Worm (Caenorhabditis elegans): Measurements from ENCODE around the gene arrd-11.

arrd-11 gene

ce11 chrII:13741449-13741848 lies 21.8 kb upstream of the arrd-11 start, which contains the start of gene mig-14:
Gene mig-14 (plus strand): TSS chrII:13741738.
- TF ChIP-seq mdl-1 (tag; optimal IDR thresholded peaks at IDR 0.05) (no peak), nhr-12 (tag; optimal IDR thresholded peaks at IDR 0.05) (no peak), nhr-11 (tag; optimal IDR thresholded peaks at IDR 0.05) (no peak), ceh-82 (tag; optimal IDR thresholded peaks at IDR 0.05) (no peak), nhr-21 (tag; optimal IDR thresholded peaks at IDR 0.05) (no peak), nhr-10 (tag; optimal IDR thresholded peaks at IDR 0.05) (no peak), dmd-4 (tag; optimal IDR thresholded peaks at IDR 0.05) (no peak), lin-11 (tag; optimal IDR thresholded peaks at IDR 0.05) (no peak), nhr-25 (tag; optimal IDR thresholded peaks at IDR 0.05) (no peak), alr-1 (tag; optimal IDR thresholded peaks at IDR 0.05) (no peak), ztf-4 (tag; optimal IDR thresholded peaks at IDR 0.05) (no peak), ceh-16 (tag; optimal IDR thresholded peaks at IDR 0.05) (no peak), mab-5 (tag; optimal IDR thresholded peaks at IDR 0.05) (no peak), unc-55 (GFP tag; optimal IDR thresholded peaks at IDR 0.05) (no peak), nhr-237 (tag; optimal IDR thresholded peaks at IDR 0.05) (no peak), R02D3.7 (tag; optimal IDR thresholded peaks at IDR 0.05) (no peak)

- no peak for TF ChIP-seq nhr-23 (tag; optimal IDR thresholded peaks at IDR 0.05)
- no peak for TF ChIP-seq nhr-10 (tag; optimal IDR thresholded peaks at IDR 0.05)
- no peak for TF ChIP-seq skn-1 (tag; optimal IDR thresholded peaks at IDR 0.05)
- no peak for TF ChIP-seq unc-55 (GFP tag; optimal IDR thresholded peaks at IDR 0.05)
- no peak for TF ChIP-seq dmd-4 (tag; optimal IDR thresholded peaks at IDR 0.05)
- no peak for TF ChIP-seq blmp-1 (tag; optimal IDR thresholded peaks at IDR 0.05; ENCODE audit: insufficient read depth)
- TF ChIP-seq snpc-4 (tag; optimal IDR thresholded peaks at IDR 0.05): no peak
- TF ChIP-seq mab-5 (tag; optimal IDR thresholded peaks at IDR 0.05): no peak
- TF ChIP-seq lin-39 (tag; optimal IDR thresholded peaks at IDR 0.05): no peak
- TF ChIP-seq lsy-2 (tag; optimal IDR thresholded peaks at IDR 0.05): no peak
- no peak for TF ChIP-seq ceh-16 (tag; optimal IDR thresholded peaks at IDR 0.05)
Measured at ce11 chrII:13750128-13750527, 13.1 kb upstream of the arrd-11 start.

ce11 chrII:13751030-13751429 lies 12.2 kb upstream of the arrd-11 start:
- TF ChIP-seq gmeb-1 (tag; optimal IDR thresholded peaks at IDR 0.05) (peak; percentile 23), ceh-82 (tag; optimal IDR thresholded peaks at IDR 0.05) (no peak)

ce11 chrII:13752016-13752415 lies 11.2 kb upstream of the arrd-11 start, which contains the start of gene arrd-14:
Gene arrd-14 (plus strand): TSS chrII:13752316.
- TF ChIP-seq F13H6.1 (tag; optimal IDR thresholded peaks at IDR 0.05) (no peak), ztf-11 (tag; optimal IDR thresholded peaks at IDR 0.05) (no peak), alr-1 (tag; optimal IDR thresholded peaks at IDR 0.05) (no peak), Y55F3AM.14 (GFP tag; optimal IDR thresholded peaks at IDR 0.05) (no peak), nhr-12 (tag; optimal IDR thresholded peaks at IDR 0.05) (no peak), nhr-129 (tag; optimal IDR thresholded peaks at IDR 0.05) (no peak)

- TF ChIP-seq sem-4 (tag; optimal IDR thresholded peaks at IDR 0.05) (peak; percentile 7), R02D3.7 (tag; optimal IDR thresholded peaks at IDR 0.05) (no peak), zag-1 (tag; optimal IDR thresholded peaks at IDR 0.05) (peak; percentile 35), elt-1 (tag; optimal IDR thresholded peaks at IDR 0.05) (no peak), fos-1 (tag; optimal IDR thresholded peaks at IDR 0.05) (no peak), C34F6.9 (tag; optimal IDR thresholded peaks at IDR 0.05) (peak; percentile 46), nhr-6 (tag; optimal IDR thresholded peaks at IDR 0.05) (no peak), unc-62 (GFP tag; optimal IDR thresholded peaks at IDR 0.05) (no peak), nhr-25 (tag; optimal IDR thresholded peaks at IDR 0.05) (peak; percentile 20), ztf-11 (tag; optimal IDR thresholded peaks at IDR 0.05) (no peak), sma-9 (GFP tag; optimal IDR thresholded peaks at IDR 0.05) (peak; percentile 1), sma-9 (tag; optimal IDR thresholded peaks at IDR 0.05) (no peak), lin-13 (GFP tag; optimal IDR thresholded peaks at IDR 0.05) (no peak), Y55F3AM.14 (GFP tag; optimal IDR thresholded peaks at IDR 0.05) (no peak), ama-1 (optimal IDR thresholded peaks at IDR 0.05) (no peak), dmd-4 (tag; optimal IDR thresholded peaks at IDR 0.05) (no peak), nhr-77 (tag; optimal IDR thresholded peaks at IDR 0.05) (no peak), crh-2 (tag; optimal IDR thresholded peaks at IDR 0.05) (no peak), lsy-2 (tag; optimal IDR thresholded peaks at IDR 0.05) (peak in 1 of 2 experiments; percentile 38), lin-11 (tag; optimal IDR thresholded peaks at IDR 0.05) (no peak), ztf-1 (GFP tag; conservative IDR thresholded peaks at IDR 0.05) (no peak), mab-5 (tag; optimal IDR thresholded peaks at IDR 0.05) (no peak), lin-39 (tag; optimal IDR thresholded peaks at IDR 0.05) (no peak), unc-55 (GFP tag; optimal IDR thresholded peaks at IDR 0.05) (peak; percentile 35), mbf-1 (tag; optimal IDR thresholded peaks at IDR 0.05) (no peak)
Measured at ce11 chrII:13756232-13756631, 7.0 kb upstream of the arrd-11 start.

Measured in whole organism, L2 larva.